Worm (Caenorhabditis elegans) whole organism, midembryonic: ENCODE measurements around the gene kel-1.

Experiments used
- T22C8.4 ChIP-seq: fragments of 200-800 bp; sonication (Bioruptor generic); IDR thresholded peaks from 2 replicates; pipeline ENCODE4 v1.3.6; 2022; ENCODE audit warnings: missing genetic modification characterization, missing compliant biosample characterization
- cog-1 ChIP-seq: sonication (generic microtip); optimal IDR thresholded peaks from 2 replicates; lab custom pipeline; 2016; ENCODE audit warnings: missing genetic modification characterization, missing compliant biosample characterization
- flt-1 ChIP-seq: fragments of 200-800 bp; sonication (Bioruptor generic); IDR thresholded peaks from 2 replicates; pipeline ENCODE4 v1.3.6; 2022; ENCODE audit warnings: missing genetic modification characterization, missing compliant biosample characterization
- klf-2 ChIP-seq: fragments of 200-800 bp; sonication (Bioruptor generic); conservative IDR thresholded peaks from 2 replicates; pipeline ENCODE4 v1.3.6; 2022; ENCODE audit warnings: missing genetic modification reagents, missing genetic modification characterization, missing compliant biosample characterization
- med-1 ChIP-seq: sonication (generic microtip); optimal IDR thresholded peaks from 2 replicates; lab custom pipeline; 2017; ENCODE audit warnings: missing genetic modification characterization, mild to moderate bottlenecking, missing compliant biosample characterization, antibody characterized with exemption, missing genetic modification reagents; ENCODE audit not compliant: insufficient read depth
- ref-1 ChIP-seq: fragments of 200-800 bp; sonication (Bioruptor generic); conservative IDR thresholded peaks from 2 replicates; pipeline ENCODE4 v1.3.6; 2022; ENCODE audit warnings: missing genetic modification reagents, missing genetic modification characterization, missing compliant biosample characterization
- tab-1 ChIP-seq: fragments of 200-800 bp; sonication (Bioruptor generic); IDR thresholded peaks from 2 replicates; pipeline ENCODE4 v1.3.6; 2022; ENCODE audit warnings: missing genetic modification characterization, missing compliant biosample characterization
- ztf-23 ChIP-seq: fragments of 200-800 bp; sonication (Bioruptor generic); IDR thresholded peaks from 2 replicates; pipeline ENCODE4 v1.3.6; 2022; ENCODE audit warnings: missing genetic modification reagents, missing genetic modification characterization, missing compliant biosample characterization
- ztf-29 ChIP-seq: fragments of 200-800 bp; sonication (Bioruptor generic); IDR thresholded peaks from 2 replicates; pipeline ENCODE4 v1.3.6; 2022; ENCODE audit warnings: missing genetic modification reagents, missing genetic modification characterization, missing compliant biosample characterization

DNA sequence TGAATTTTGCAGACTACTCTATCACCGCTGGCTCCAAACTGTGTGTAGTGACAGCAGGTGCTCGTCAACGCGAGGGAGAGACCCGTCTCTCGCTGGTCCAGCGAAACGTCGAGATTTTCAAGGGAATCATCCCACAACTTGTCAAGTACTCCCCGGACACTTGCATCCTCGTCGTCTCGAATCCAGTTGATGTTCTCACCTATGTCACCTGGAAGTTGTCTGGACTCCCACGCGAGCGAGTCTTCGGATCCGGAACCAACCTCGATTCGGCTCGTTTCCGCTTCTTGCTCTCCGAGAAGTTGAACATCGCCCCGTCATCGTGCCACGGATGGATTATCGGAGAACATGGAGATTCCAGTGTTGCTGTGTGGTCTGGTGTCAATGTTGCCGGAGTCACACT, 36.9 kb downstream of the kel-1 start:
- no peak for TF ChIP-seq ztf-29
- no peak for TF ChIP-seq med-1 (GFP tag; lab: Kevin White, UChicago)
- no peak for TF ChIP-seq tab-1
- no peak for TF ChIP-seq T22C8.4 (GFP tag; lab: Robert Waterston, UW)
- TF ChIP-seq ref-1, result no peak
- no peak for TF ChIP-seq flt-1
- TF ChIP-seq ztf-23 (GFP tag; lab: Robert Waterston, UW), result no peak
- no peak for TF ChIP-seq klf-2 (GFP tag; lab: Robert Waterston, UW)
- TF ChIP-seq cog-1, result no peak
